Fruit fly (Drosophila melanogaster): ENCODE measurements around the gene CG31546.

DNA sequence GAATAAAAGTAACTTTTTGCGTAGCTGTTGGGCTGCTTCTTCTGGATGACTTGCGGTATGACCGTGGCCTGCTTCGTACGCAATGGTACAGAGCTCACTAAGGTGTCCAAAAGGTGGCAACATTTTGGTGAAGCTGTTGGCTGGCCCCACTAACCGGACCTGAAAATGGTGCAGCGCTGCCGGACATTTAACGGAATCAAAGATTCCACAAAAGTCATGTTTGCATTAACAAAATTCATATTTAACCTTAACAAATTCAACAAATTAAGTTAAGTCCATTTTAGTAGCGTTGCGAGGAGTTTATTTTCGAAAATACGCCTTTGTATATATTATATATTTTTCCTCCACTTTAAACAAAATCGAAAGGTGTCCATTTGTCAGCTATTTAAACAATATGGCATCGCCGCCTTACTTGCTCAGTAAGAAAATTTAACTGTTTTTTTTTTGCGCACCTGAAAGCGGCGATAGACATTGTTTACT, 34.3 kb downstream of the CG31546 start, which contains the start of the genes kra and SecS:
- peak; percentile 84 for TF ChIP-seq Sin3A (optimal IDR thresholded peaks at IDR 0.05)
- peak; percentile 53 for TF ChIP-seq Dad (GFP tag; optimal IDR thresholded peaks at IDR 0.05)
